Worm (Caenorhabditis elegans): Measurements from ENCODE around the gene H10E21.1.
A peak's percentile ranks its signal among the peaks of the same experiment; 100 is the strongest.

Gene H10E21.1

DNA sequence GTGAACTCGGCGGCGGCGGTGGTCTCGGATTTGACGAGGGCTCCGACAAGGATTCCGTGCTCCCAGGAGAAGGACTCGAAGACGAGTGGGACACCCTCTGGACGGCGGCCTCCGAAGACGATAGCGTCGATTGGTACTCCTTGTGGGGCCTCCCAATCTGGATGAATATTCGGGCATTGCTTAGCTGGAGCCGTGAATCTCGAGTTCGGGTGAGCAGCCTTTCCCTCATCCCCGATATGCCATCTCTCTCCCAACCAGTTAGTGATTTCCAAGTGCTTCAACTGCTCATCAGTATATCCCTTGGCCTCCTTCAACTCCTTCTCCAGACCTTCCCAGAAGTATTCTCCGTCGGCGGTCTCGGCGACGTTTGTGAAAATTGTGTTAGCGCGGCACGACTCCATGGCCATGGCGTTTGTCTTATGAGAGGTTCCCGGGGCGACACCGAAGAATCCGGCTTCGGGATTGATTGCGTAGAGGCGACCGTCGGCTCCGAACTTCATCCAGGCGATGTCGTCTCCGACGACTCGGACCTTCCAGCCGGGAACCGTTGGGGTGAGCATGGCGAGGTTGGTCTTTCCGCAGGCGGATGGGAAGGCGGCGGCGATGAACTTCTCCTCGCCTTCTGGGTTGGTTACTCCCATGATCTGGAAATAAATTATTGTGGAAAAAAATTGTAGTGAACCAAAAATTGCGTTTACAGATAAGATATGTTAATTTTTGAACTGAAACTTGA, 48.2 kb downstream of the H10E21.1 start (continued):
- TF ChIP-seq somi-1 (GFP tag; optimal IDR thresholded peaks at IDR 0.05) (peak; percentile 58), lin-54 (GFP tag; optimal IDR thresholded peaks at IDR 0.05) (peak; percentile 13), pha-4 (tag; optimal IDR thresholded peaks at IDR 0.05) (no peak), ceh-79 (tag; optimal IDR thresholded peaks at IDR 0.05) (peak; percentile 71), dpff-1 (tag; optimal IDR thresholded peaks at IDR 0.05) (no peak), ztf-6 (GFP tag; IDR thresholded peaks at IDR 0.05) (no peak), egrh-3 (GFP tag; IDR thresholded peaks at IDR 0.05) (peak; percentile 72; the same call in 1 of the 2 replicates), hmg-20 (GFP tag; IDR thresholded peaks at IDR 0.05) (no peak), Y67H2A.10 (GFP tag; conservative IDR thresholded peaks at IDR 0.05) (no peak), tbp1 (GFP tag; optimal IDR thresholded peaks at IDR 0.05) (no peak), cebp-1 (GFP tag; IDR thresholded peaks at IDR 0.05) (no peak), cebp-1 (tag; optimal IDR thresholded peaks at IDR 0.05) (peak; percentile 7), chd-7 (tag; optimal IDR thresholded peaks at IDR 0.05) (no peak), him-1 (tag; optimal IDR thresholded peaks at IDR 0.05) (no peak), F10E7.11 (tag; optimal IDR thresholded peaks at IDR 0.05) (no peak), hlh-26 (GFP tag; conservative IDR thresholded peaks at IDR 0.05) (no peak), B0019.2 (GFP tag; conservative IDR thresholded peaks at IDR 0.05) (no peak), madf-6 (GFP tag; IDR thresholded peaks at IDR 0.05) (peak; percentile 20; the same call in 1 of the 2 replicates), mxl-1 (tag; optimal IDR thresholded peaks at IDR 0.05) (no peak), let-526 (GFP tag; IDR thresholded peaks at IDR 0.05) (peak; percentile 72; the same call in 1 of the 2 replicates), gei-17 (GFP tag; optimal IDR thresholded peaks at IDR 0.05) (no peak), nfya-1 (tag; optimal IDR thresholded peaks at IDR 0.05; ENCODE audit: borderline replicate concordance, insufficient read depth) (no peak), F23B12.7 (tag; optimal IDR thresholded peaks at IDR 0.05; ENCODE audit: insufficient read depth) (no peak), fkh-3 (tag; optimal IDR thresholded peaks at IDR 0.05) (no peak), ztf-22 (GFP tag; optimal IDR thresholded peaks at IDR 0.05) (no peak), T26A5.8 (tag; optimal IDR thresholded peaks at IDR 0.05) (no peak), ceh-100 (GFP tag; IDR thresholded peaks at IDR 0.05) (0 out of 2 replicates have a peak, but pooled peaks have one; percentile 9), hsf-1 (GFP tag; IDR thresholded peaks at IDR 0.05) (no peak), aptf-2 (GFP tag; conservative IDR thresholded peaks at IDR 0.05) (no peak), nhr-120 (GFP tag; IDR thresholded peaks at IDR 0.05) (no peak), B0336.3 (GFP tag; IDR thresholded peaks at IDR 0.05) (no peak), C17E4.6 (GFP tag; IDR thresholded peaks at IDR 0.05) (peak; percentile 58; the same call in 1 of the 2 replicates), attf-6 (GFP tag; IDR thresholded peaks at IDR 0.05) (no peak), nhr-80 (tag; optimal IDR thresholded peaks at IDR 0.05) (no peak), hmg-1.2 (GFP tag; IDR thresholded peaks at IDR 0.05) (peak; percentile 29; the same call in 1 of the 2 replicates), ama-1 (optimal IDR thresholded peaks at IDR 0.05) (no peak), ama-1 (GFP tag; optimal IDR thresholded peaks at IDR 0.05) (peak in 1 of 2 experiments; percentile 35), madf-10 (tag; optimal IDR thresholded peaks at IDR 0.05) (no peak), ceh-40 (GFP tag; IDR thresholded peaks at IDR 0.05) (0 out of 2 replicates have a peak, but pooled peaks have one; percentile 52), lin-35 (GFP tag; optimal IDR thresholded peaks at IDR 0.05) (no peak), ets-4 (GFP tag; optimal IDR thresholded peaks at IDR 0.05) (no peak), F37B4.10 (GFP tag; IDR thresholded peaks at IDR 0.05) (no peak), tlf-1 (GFP tag; optimal IDR thresholded peaks at IDR 0.05) (no peak), lsy-27 (tag; optimal IDR thresholded peaks at IDR 0.05; ENCODE audit: borderline replicate concordance, insufficient read depth) (no peak), zfh-2 (GFP tag; conservative IDR thresholded peaks at IDR 0.05) (peak; percentile 85), F52B5.7 (tag; optimal IDR thresholded peaks at IDR 0.05) (no peak), mcd-1 (GFP tag; IDR thresholded peaks at IDR 0.05) (peak; percentile 36; the same call in 1 of the 2 replicates), nhr-27 (tag; optimal IDR thresholded peaks at IDR 0.05) (no peak)
